Worm (Caenorhabditis elegans) whole organism, young adult: ENCODE measurements around the gene ctl-2.
"Not testable (repeated sequence)": the region's sequence is repeated elsewhere in the genome, so short reads cannot be mapped to it uniquely, and the experiment has no call there.

Experiments used
- B0019.2 ChIP-seq: fragments of 200-800 bp; sonication (Bioruptor generic); conservative IDR thresholded peaks from 2 replicates; pipeline ENCODE4 v1.3.6; 2022; ENCODE audit warnings: missing genetic modification reagents, missing genetic modification characterization, missing compliant biosample characterization
- B0035.1 ChIP-seq: sonication (generic microtip); optimal IDR thresholded peaks from 2 replicates; lab custom pipeline; 2016; ENCODE audit warnings: missing genetic modification characterization, mild to moderate bottlenecking, missing compliant biosample characterization, missing genotype, missing genetic modification reagents
- F22D6.2 ChIP-seq: sonication (generic microtip); optimal IDR thresholded peaks from 2 replicates; lab custom pipeline; 2016; ENCODE audit warnings: mild to moderate bottlenecking, missing genetic modification characterization, missing compliant biosample characterization
- F33H1.4 ChIP-seq: fragments of 200-800 bp; sonication (Bioruptor generic); IDR thresholded peaks from 2 replicates; pipeline ENCODE4 v1.3.6; 2022; ENCODE audit warnings: missing genetic modification reagents, missing genetic modification characterization, missing compliant biosample characterization
- F49E8.2 ChIP-seq: sonication (generic microtip); optimal IDR thresholded peaks from 3 replicates; lab custom pipeline; 2017; ENCODE audit warnings: missing genetic modification characterization, mild to moderate bottlenecking, missing compliant biosample characterization, antibody characterized with exemption, moderate library complexity; ENCODE audit not compliant: insufficient read depth
- F57C9.4 ChIP-seq: sonication (generic microtip); optimal IDR thresholded peaks from 2 replicates; lab custom pipeline; 2017; ENCODE audit warnings: mild to moderate bottlenecking, missing genetic modification characterization, missing compliant biosample characterization
- Y53F4B.3 ChIP-seq: fragments of 200-800 bp; sonication (Bioruptor generic); IDR thresholded peaks from 2 replicates; pipeline ENCODE4 v1.3.6; 2022; ENCODE audit warnings: missing genetic modification reagents, missing genetic modification characterization, missing compliant biosample characterization
- Y56A3A.18 ChIP-seq: fragments of 200-800 bp; sonication (Bioruptor generic); IDR thresholded peaks from 2 replicates; pipeline ENCODE4 v1.3.6; 2022; ENCODE audit warnings: missing genetic modification reagents, missing genetic modification characterization, missing compliant biosample characterization
- ama-1 ChIP-seq, 3 experiments: fragments of 150-350 bp in 1 of 3; sonication (generic microtip) in 2 of 3; optimal IDR thresholded peaks; 2 replicates each; lab custom pipeline; 2014 to 2018; ENCODE audit warnings: missing biosample characterization in 2 of 3, missing genetic modification characterization in 2 of 3, missing genetic modification reagents in 2 of 3
- aptf-2 ChIP-seq: fragments of 200-800 bp; sonication (Bioruptor generic); conservative IDR thresholded peaks from 2 replicates; pipeline ENCODE4 v1.3.6; 2022; ENCODE audit warnings: missing genetic modification reagents, missing genetic modification characterization, missing compliant biosample characterization
- aptf-3 ChIP-seq: fragments of 200-800 bp; sonication (Bioruptor generic); IDR thresholded peaks from 2 replicates; pipeline ENCODE4 v1.3.6; 2022; ENCODE audit warnings: missing genetic modification characterization, missing compliant biosample characterization
- attf-5 ChIP-seq: fragments of 200-800 bp; sonication (Bioruptor generic); optimal IDR thresholded peaks from 2 replicates; lab custom pipeline; 2018; ENCODE audit warnings: mild to moderate bottlenecking, missing genetic modification characterization, missing compliant biosample characterization
- cebp-1 ChIP-seq, 2 experiments: fragments of 200-800 bp in 1 of 2; sonication (Bioruptor generic) in 1 of 2; sonication (generic microtip) in 1 of 2; IDR thresholded peaks in 1 of 2; optimal IDR thresholded peaks in 1 of 2; 2 replicates each; pipeline versions ENCODE4 v1.3.6 to Lab custom; 2017 to 2022; ENCODE audit warnings: missing compliant biosample characterization in 2 of 2, missing genetic modification characterization in 2 of 2, mild to moderate bottlenecking in 1 of 2, missing genetic modification reagents in 1 of 2, moderate library complexity in 1 of 2
- cebp-2 ChIP-seq: fragments of 200-800 bp; sonication (Bioruptor generic); IDR thresholded peaks from 2 replicates; pipeline ENCODE4 v1.3.6; 2022; ENCODE audit warnings: missing genetic modification characterization, missing compliant biosample characterization
- ceh-40 ChIP-seq: fragments of 200-800 bp; sonication (Bioruptor generic); IDR thresholded peaks from 2 replicates; pipeline ENCODE4 v1.3.6; 2022; ENCODE audit warnings: missing genetic modification characterization, missing compliant biosample characterization
- ceh-91 ChIP-seq: fragments of 200-800 bp; sonication (Bioruptor generic); IDR thresholded peaks from 2 replicates; pipeline ENCODE4 v1.3.6; 2022; ENCODE audit warnings: missing genetic modification reagents, missing genetic modification characterization, missing compliant biosample characterization
- chd-7 ChIP-seq: sonication (generic microtip); optimal IDR thresholded peaks from 2 replicates; lab custom pipeline; 2016; ENCODE audit warnings: mild to moderate bottlenecking, missing genetic modification characterization, moderate library complexity, missing compliant biosample characterization
- die-1 ChIP-seq: sonication (generic microtip); optimal IDR thresholded peaks from 2 replicates; lab custom pipeline; 2016; ENCODE audit warnings: missing genotype, mild to moderate bottlenecking, missing genetic modification characterization, missing compliant biosample characterization
- egl-44 ChIP-seq: fragments of 200-800 bp; sonication (Bioruptor generic); IDR thresholded peaks from 2 replicates; pipeline ENCODE4 v1.3.6; 2022; ENCODE audit warnings: missing genetic modification reagents, missing genetic modification characterization, missing compliant biosample characterization
- fkh-3 ChIP-seq: sonication (generic microtip); optimal IDR thresholded peaks from 2 replicates; lab custom pipeline; 2016; ENCODE audit warnings: mild to moderate bottlenecking, missing genetic modification characterization, missing compliant biosample characterization
- hlh-26 ChIP-seq: fragments of 200-800 bp; sonication (Bioruptor generic); conservative IDR thresholded peaks from 2 replicates; pipeline ENCODE4 v1.3.6; 2022; ENCODE audit warnings: missing genetic modification reagents, missing genetic modification characterization, missing compliant biosample characterization
- hmg-1.2 ChIP-seq: fragments of 200-800 bp; sonication (Bioruptor generic); IDR thresholded peaks from 2 replicates; pipeline ENCODE4 v1.3.6; 2022; ENCODE audit warnings: missing genetic modification reagents, missing genetic modification characterization, missing compliant biosample characterization
- lag-1 ChIP-seq: fragments of 200-800 bp; sonication (Bioruptor generic); IDR thresholded peaks from 2 replicates; pipeline ENCODE4 v1.3.6; 2022; ENCODE audit warnings: missing genetic modification reagents, missing genetic modification characterization, missing compliant biosample characterization
- let-607 ChIP-seq, 2 experiments: fragments of 200-800 bp in 1 of 2; sonication (Bioruptor generic) in 1 of 2; sonication (generic microtip) in 1 of 2; optimal IDR thresholded peaks; 2 replicates each; lab custom pipeline; 2016 to 2018; ENCODE audit warnings: mild to moderate bottlenecking in 2 of 2, missing compliant biosample characterization in 2 of 2, missing genetic modification characterization in 2 of 2, moderate library complexity in 2 of 2, missing genotype in 1 of 2
- lin-26 ChIP-seq: fragments of 200-800 bp; sonication (Bioruptor generic); IDR thresholded peaks from 2 replicates; pipeline ENCODE4 v1.3.6; 2022; ENCODE audit warnings: missing genetic modification reagents, missing genetic modification characterization, missing compliant biosample characterization
- lin-54 ChIP-seq: fragments of 200-800 bp; sonication (Bioruptor generic); optimal IDR thresholded peaks from 2 replicates; lab custom pipeline; 2018; ENCODE audit warnings: mild to moderate bottlenecking, missing genetic modification characterization, missing compliant biosample characterization
- madf-6 ChIP-seq: fragments of 200-800 bp; sonication (Bioruptor generic); IDR thresholded peaks from 2 replicates; pipeline ENCODE4 v1.3.6; 2022; ENCODE audit warnings: missing genetic modification reagents, missing genetic modification characterization, missing compliant biosample characterization
- nhr-120 ChIP-seq: fragments of 200-800 bp; sonication (Bioruptor generic); IDR thresholded peaks from 2 replicates; pipeline ENCODE4 v1.3.6; 2022; ENCODE audit warnings: missing genetic modification characterization, missing compliant biosample characterization
- pbrm-1 ChIP-seq: fragments of 200-800 bp; sonication (Bioruptor generic); IDR thresholded peaks from 2 replicates; pipeline ENCODE4 v1.3.6; 2022; ENCODE audit warnings: missing genetic modification reagents, missing genetic modification characterization, missing compliant biosample characterization
- repo-1 ChIP-seq: sonication (generic microtip); optimal IDR thresholded peaks from 2 replicates; lab custom pipeline; 2017; ENCODE audit warnings: mild to moderate bottlenecking, missing genetic modification characterization, missing compliant biosample characterization
- snpc-1.1 ChIP-seq: sonication (generic microtip); optimal IDR thresholded peaks from 2 replicates; lab custom pipeline; 2017; ENCODE audit warnings: missing genetic modification characterization, mild to moderate bottlenecking, missing compliant biosample characterization, antibody characterized with exemption, moderate library complexity, missing genotype, missing genetic modification reagents; ENCODE audit not compliant: insufficient read depth
- snpc-3.4 ChIP-seq: sonication (generic microtip); optimal IDR thresholded peaks from 2 replicates; lab custom pipeline; 2017; ENCODE audit warnings: missing genetic modification characterization, mild to moderate bottlenecking, missing compliant biosample characterization, antibody characterized with exemption, moderate library complexity, missing genotype, missing genetic modification reagents
- sptf-2 ChIP-seq: fragments of 200-800 bp; sonication (Bioruptor generic); optimal IDR thresholded peaks from 2 replicates; lab custom pipeline; 2018; ENCODE audit warnings: mild to moderate bottlenecking, missing genetic modification characterization, missing compliant biosample characterization
- tbp1 ChIP-seq: fragments of 200-800 bp; sonication (Bioruptor generic); optimal IDR thresholded peaks from 2 replicates; lab custom pipeline; 2018; ENCODE audit warnings: mild to moderate bottlenecking, missing genetic modification characterization, missing compliant biosample characterization
- zfh-2 ChIP-seq: fragments of 200-800 bp; sonication (Bioruptor generic); conservative IDR thresholded peaks from 2 replicates; pipeline ENCODE4 v1.3.6; 2022; ENCODE audit warnings: missing genetic modification reagents, missing genetic modification characterization, missing compliant biosample characterization
- ztf-22 ChIP-seq: fragments of 200-800 bp; sonication (Bioruptor generic); optimal IDR thresholded peaks from 2 replicates; lab custom pipeline; 2018; ENCODE audit warnings: mild to moderate bottlenecking, missing genetic modification characterization, moderate library complexity, missing compliant biosample characterization
- ztf-26 ChIP-seq: sonication (generic microtip); optimal IDR thresholded peaks from 2 replicates; lab custom pipeline; 2017; ENCODE audit warnings: missing genetic modification characterization, missing compliant biosample characterization
- ztf-3 ChIP-seq: fragments of 200-800 bp; sonication (Bioruptor generic); optimal IDR thresholded peaks from 2 replicates; lab custom pipeline; 2018; ENCODE audit warnings: mild to moderate bottlenecking, missing genetic modification characterization, missing compliant biosample characterization

The ctl-2 gene

ce11 chrII:14349356-14349923 lies 47.6 kb upstream of the ctl-2 start, which contains the start of the genes Y54G11A.17, lin-7 and elof-1 (continued):
- TF ChIP-seq ceh-40 (GFP tag; lab: Robert Waterston, UW) (no peak), snpc-1.1 (tag; lab: Kevin White, UChicago) (peak; percentile 25), snpc-3.4 (tag; lab: Kevin White, UChicago) (peak; percentile 71), hmg-1.2 (GFP tag; lab: Robert Waterston, UW) (peak; percentile 65; the same call in 1 of the 2 replicates), lin-54 (peak; percentile 84), pbrm-1 (peak; percentile 71), ceh-91 (GFP tag; lab: Robert Waterston, UW) (peak; percentile 50)

ce11 chrII:14346243-14346642 lies 44.4 kb upstream of the ctl-2 start, which contains the start of gene Y54G11A.9:
Gene Y54G11A.9, minus strand, starts transcription at chrII:14346438.
- TF ChIP-seq cebp-1 (GFP tag; IDR thresholded peaks at IDR 0.05; lab: Robert Waterston, UW); cebp-1 (tag; optimal IDR thresholded peaks at IDR 0.05; lab: Kevin White, UChicago); F22D6.2 (tag; lab: Kevin White, UChicago); ztf-26 (tag; lab: Kevin White, UChicago): not testable (repeated sequence)

ce11 chrII:14344166-14344565 lies 42.3 kb upstream of the ctl-2 start, which contains the start of gene ddl-3:
Gene ddl-3, minus strand, starts transcription at chrII:14344454.
- TF ChIP-seq aptf-3 (GFP tag; lab: Robert Waterston, UW) (0 out of 2 replicates have a peak, but pooled peaks have one; percentile 42), pbrm-1 (0 out of 2 replicates have a peak, but pooled peaks have one; percentile 34), cebp-2 (GFP tag; lab: Robert Waterston, UW) (0 out of 2 replicates have a peak, but pooled peaks have one; percentile 70), madf-6 (GFP tag; lab: Robert Waterston, UW) (0 out of 2 replicates have a peak, but pooled peaks have one; percentile 21)

- TF ChIP-seq nhr-120 (GFP tag; lab: Robert Waterston, UW): no peak
- no peak for TF ChIP-seq aptf-2 (GFP tag; lab: Robert Waterston, UW)
- no peak for TF ChIP-seq pbrm-1
- TF ChIP-seq die-1 (tag; lab: Kevin White, UChicago): no peak
- no peak for TF ChIP-seq fkh-3 (tag; lab: Kevin White, UChicago)
- no peak for TF ChIP-seq tbp1 (GFP tag; lab: Kevin White, UChicago)
- no peak for TF ChIP-seq ceh-91 (GFP tag; lab: Robert Waterston, UW)
- no peak for TF ChIP-seq F57C9.4
- TF ChIP-seq chd-7: no peak
- no peak for TF ChIP-seq ama-1 (optimal IDR thresholded peaks at IDR 0.05; lab: Kevin White, UChicago)
- no peak for TF ChIP-seq ama-1 (GFP tag; optimal IDR thresholded peaks at IDR 0.05; lab: Kevin White, UChicago)
- no peak for TF ChIP-seq repo-1 (tag; lab: Kevin White, UChicago)
- no peak for TF ChIP-seq snpc-3.4 (tag; lab: Kevin White, UChicago)
- no peak for TF ChIP-seq F33H1.4 (GFP tag; lab: Robert Waterston, UW)
- TF ChIP-seq B0019.2 (GFP tag; lab: Robert Waterston, UW): no peak
- no peak for TF ChIP-seq Y53F4B.3 (GFP tag; lab: Robert Waterston, UW)
- TF ChIP-seq let-607 (tag; optimal IDR thresholded peaks at IDR 0.05; lab: Kevin White, UChicago): no peak
- TF ChIP-seq ztf-22 (GFP tag; lab: Kevin White, UChicago): no peak
- TF ChIP-seq ztf-3 (GFP tag; lab: Kevin White, UChicago): no peak
- no peak for TF ChIP-seq ceh-40 (GFP tag; lab: Robert Waterston, UW)
- TF ChIP-seq, all 124 proteins: peak for 0
Observed at ce11 chrII:14321225-14321624, 19.4 kb upstream of the ctl-2 start.

ce11 chrII:14319227-14319626 lies 17.4 kb upstream of the ctl-2 start:
- peak; percentile 88; the same call in 1 of the 2 replicates for TF ChIP-seq zfh-2 (GFP tag; lab: Robert Waterston, UW)
- TF ChIP-seq attf-5: peak; percentile 11
- TF ChIP-seq sptf-2: no peak
- no peak for TF ChIP-seq aptf-3 (GFP tag; lab: Robert Waterston, UW)
- no peak for TF ChIP-seq snpc-3.4 (tag; lab: Kevin White, UChicago)
- TF ChIP-seq hlh-26: no peak
- no peak for TF ChIP-seq egl-44 (GFP tag; lab: Robert Waterston, UW)
- no peak for TF ChIP-seq lag-1
- TF ChIP-seq lin-26 (GFP tag; lab: Robert Waterston, UW): 0 out of 2 replicates have a peak, but pooled peaks have one; percentile 9
- no peak for TF ChIP-seq F49E8.2 (tag; lab: Kevin White, UChicago)
- TF ChIP-seq Y56A3A.18: 0 out of 2 replicates have a peak, but pooled peaks have one; percentile 21
- TF ChIP-seq ama-1 (optimal IDR thresholded peaks at IDR 0.05; lab: Kevin White, UChicago): no peak
- no peak for TF ChIP-seq ama-1 (GFP tag; optimal IDR thresholded peaks at IDR 0.05; lab: Kevin White, UChicago)
- TF ChIP-seq ztf-22 (GFP tag; lab: Kevin White, UChicago): no peak
- no peak for TF ChIP-seq B0035.1 (tag; lab: Kevin White, UChicago)
